Worm (Caenorhabditis elegans): ENCODE results near the gene C28C12.1.

C28C12.1 gene

DNA sequence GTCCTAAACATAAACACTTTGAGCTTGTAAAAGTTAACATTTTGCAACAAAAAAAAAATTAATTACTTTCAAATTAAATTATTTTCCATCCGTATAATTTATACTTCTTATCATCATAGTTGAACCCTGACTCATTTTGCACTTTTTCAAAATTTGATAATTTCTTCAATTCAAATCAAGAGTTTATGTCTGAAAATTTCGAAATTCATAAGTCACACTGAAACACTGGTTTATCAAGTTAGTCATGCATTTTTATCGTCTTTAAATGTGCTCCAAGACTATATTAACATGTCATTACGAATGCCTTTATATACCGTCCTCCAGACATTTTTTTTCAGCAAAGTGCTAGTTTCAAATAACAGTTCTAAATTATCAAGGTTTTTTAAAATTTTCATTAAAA lies 38.2 kb downstream of the C28C12.1 start:
- TF ChIP-seq med-1 (GFP tag; optimal IDR thresholded peaks at IDR 0.05; ENCODE audit: insufficient read depth) = no peak
- no peak for TF ChIP-seq klf-2 (GFP tag; conservative IDR thresholded peaks at IDR 0.05)
- TF ChIP-seq T22C8.4 (GFP tag; IDR thresholded peaks at IDR 0.05) = no peak
- TF ChIP-seq ref-1 (GFP tag; conservative IDR thresholded peaks at IDR 0.05) = no peak
- no peak for TF ChIP-seq ztf-29 (GFP tag; IDR thresholded peaks at IDR 0.05)
- no peak for TF ChIP-seq ztf-23 (GFP tag; IDR thresholded peaks at IDR 0.05)
- no peak for TF ChIP-seq tab-1 (GFP tag; IDR thresholded peaks at IDR 0.05)
- no peak for TF ChIP-seq cog-1 (tag; optimal IDR thresholded peaks at IDR 0.05)
- TF ChIP-seq flt-1 (GFP tag; IDR thresholded peaks at IDR 0.05) = no peak

DNA sequence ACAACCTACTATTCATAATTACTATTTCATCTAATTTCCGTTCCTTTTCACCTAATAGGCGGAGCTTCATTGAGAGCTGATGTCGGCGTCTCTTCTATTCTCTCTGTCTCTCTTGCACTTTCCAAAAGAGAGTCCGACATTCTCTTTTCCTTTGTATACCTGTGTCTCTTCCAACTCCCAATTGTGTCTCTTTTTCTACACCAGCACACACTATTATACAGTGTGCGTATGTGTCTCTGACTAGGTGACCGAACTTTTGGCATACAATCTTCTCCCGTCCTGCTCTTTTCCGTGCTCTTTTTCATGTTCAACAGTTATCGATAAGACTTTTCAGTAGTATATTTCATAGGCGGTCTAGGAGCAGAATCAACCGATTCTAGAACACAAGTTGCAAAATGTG lies 38.8 kb downstream of the C28C12.1 start:
- TF ChIP-seq ztf-23 (GFP tag; IDR thresholded peaks at IDR 0.05) (no peak), klf-2 (GFP tag; conservative IDR thresholded peaks at IDR 0.05) (no peak), tab-1 (GFP tag; IDR thresholded peaks at IDR 0.05) (no peak), ref-1 (GFP tag; conservative IDR thresholded peaks at IDR 0.05) (no peak), flt-1 (GFP tag; IDR thresholded peaks at IDR 0.05) (no peak), T22C8.4 (GFP tag; IDR thresholded peaks at IDR 0.05) (no peak), cog-1 (tag; optimal IDR thresholded peaks at IDR 0.05) (no peak), ztf-29 (GFP tag; IDR thresholded peaks at IDR 0.05) (no peak), med-1 (GFP tag; optimal IDR thresholded peaks at IDR 0.05; ENCODE audit: insufficient read depth) (no peak)

DNA sequence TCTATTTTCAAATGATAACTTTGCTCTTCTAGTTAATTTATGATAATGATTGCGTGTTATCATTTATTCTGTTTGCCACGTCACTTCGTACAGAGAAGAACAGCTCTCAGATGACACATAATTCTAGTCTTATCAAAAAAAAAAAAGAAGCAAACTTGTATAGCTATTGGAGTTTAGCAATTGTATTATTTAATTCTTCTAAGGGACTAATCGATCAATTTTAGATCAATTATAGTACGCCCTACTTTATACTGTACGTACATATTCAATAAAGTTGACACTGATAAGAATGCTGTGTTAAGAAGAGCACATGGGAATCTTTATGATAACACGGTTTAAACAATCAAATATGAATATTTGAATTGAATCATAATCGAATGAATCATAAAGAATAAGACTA lies 40.8 kb downstream of the C28C12.1 start:
- TF ChIP-seq flt-1 (GFP tag; IDR thresholded peaks at IDR 0.05) (no peak), ztf-23 (GFP tag; IDR thresholded peaks at IDR 0.05) (no peak), med-1 (GFP tag; optimal IDR thresholded peaks at IDR 0.05; ENCODE audit: insufficient read depth) (no peak), ref-1 (GFP tag; conservative IDR thresholded peaks at IDR 0.05) (no peak), tab-1 (GFP tag; IDR thresholded peaks at IDR 0.05) (no peak), ztf-29 (GFP tag; IDR thresholded peaks at IDR 0.05) (no peak), cog-1 (tag; optimal IDR thresholded peaks at IDR 0.05) (no peak), klf-2 (GFP tag; conservative IDR thresholded peaks at IDR 0.05) (no peak), T22C8.4 (GFP tag; IDR thresholded peaks at IDR 0.05) (no peak)

All from whole organism, midembryonic.